Fruit fly (Drosophila melanogaster) whole organism: ENCODE data around the gene CG34180.

Experiments
- CG8478 ChIP-seq: fragments of >200 bp; optimal IDR thresholded peaks from 2 replicates; lab custom pipeline; 2018; ENCODE audit warnings: inconsistent platforms
- Dll ChIP-seq: fragments of >200 bp; optimal IDR thresholded peaks from 2 replicates; lab custom pipeline; 2017
- EcR ChIP-seq, 2 experiments: fragments of >200 bp; optimal IDR thresholded peaks; 2 replicates each; lab custom pipeline; 2017; ENCODE audit warnings: missing biosample characterization in 2 of 2, missing genetic modification characterization in 2 of 2, missing genetic modification reagents in 2 of 2
- pan ChIP-seq: fragments of >200 bp; optimal IDR thresholded peaks from 2 replicates; lab custom pipeline; 2017
- psq ChIP-seq: fragments of >200 bp; optimal IDR thresholded peaks from 2 replicates; lab custom pipeline; 2017
- usp ChIP-seq: fragments of >200 bp; optimal IDR thresholded peaks from 2 replicates; lab custom pipeline; 2017; ENCODE audit warnings: missing biosample characterization, missing genetic modification characterization, mixed read lengths

dm6 chr2L:6034344-6034743, 26.0 kb upstream of the CG34180 start, which contains the start of gene CG9109:
- TF ChIP-seq usp (GFP tag; lab: Kevin White, UChicago) (no peak), CG8478 (lab: Kevin White, UChicago) (no peak), psq (lab: Kevin White, UChicago) (no peak), pan (lab: Kevin White, UChicago) (no peak), EcR (GFP tag; optimal IDR thresholded peaks at IDR 0.05; lab: Kevin White, UChicago) (no peak), Dll (no peak)
